Fruit fly (Drosophila melanogaster) whole organism, pupa: ENCODE data around the gene ewg.

Experiments
- CG10348 ChIP-seq: fragments of 200-800 bp; sonication (Bioruptor generic); IDR thresholded peaks from 2 replicates; pipeline ENCODE4 v1.3.6; 2022; ENCODE audit warnings: missing biosample characterization, missing genetic modification characterization
- CG12605 ChIP-seq: fragments of 200-800 bp; sonication (Bioruptor generic); IDR thresholded peaks from 2 replicates; pipeline ENCODE4 v1.3.6; 2022; ENCODE audit warnings: missing biosample characterization, missing genetic modification characterization
- CG13204 ChIP-seq: fragments of 200-800 bp; sonication (Bioruptor generic); optimal IDR thresholded peaks from 2 replicates; lab custom pipeline; 2018; ENCODE audit warnings: missing biosample characterization, mild to moderate bottlenecking, missing genetic modification characterization, moderate library complexity
- CG17806 ChIP-seq: fragments of 200-800 bp; sonication (Bioruptor generic); optimal IDR thresholded peaks from 2 replicates; lab custom pipeline; 2018; ENCODE audit warnings: missing biosample characterization, mild to moderate bottlenecking, missing genetic modification characterization, moderate library complexity
- CG32121 ChIP-seq: fragments of 200-800 bp; sonication (Bioruptor generic); IDR thresholded peaks from 2 replicates; pipeline ENCODE4 v1.3.6; 2022; ENCODE audit warnings: missing biosample characterization, missing genetic modification characterization
- CG4496 ChIP-seq: fragments of 200-800 bp; sonication (Bioruptor generic); IDR thresholded peaks from 3 replicates; pipeline ENCODE4 v1.3.6; 2022; ENCODE audit warnings: missing biosample characterization, missing genetic modification characterization
- CG8159 ChIP-seq: fragments of 200-800 bp; sonication (Bioruptor generic); optimal IDR thresholded peaks from 3 replicates; lab custom pipeline; 2018; ENCODE audit warnings: missing biosample characterization, mild to moderate bottlenecking, missing genetic modification characterization, moderate library complexity
- CG8301 ChIP-seq: fragments of 200-800 bp; sonication (Bioruptor generic); optimal IDR thresholded peaks from 2 replicates; lab custom pipeline; 2018; ENCODE audit warnings: missing biosample characterization, mild to moderate bottlenecking, missing genetic modification characterization
- CG9948 ChIP-seq: fragments of 200-800 bp; sonication (Bioruptor generic); optimal IDR thresholded peaks from 2 replicates; lab custom pipeline; 2018; ENCODE audit warnings: missing biosample characterization, mild to moderate bottlenecking, missing genetic modification characterization, moderate library complexity
- Ets98B ChIP-seq: fragments of 200-800 bp; sonication (Bioruptor generic); IDR thresholded peaks from 2 replicates; pipeline ENCODE4 v1.3.6; 2022; ENCODE audit warnings: missing biosample characterization, missing genetic modification characterization
- Snoo ChIP-seq: fragments of 200-800 bp; sonication (Bioruptor generic); optimal IDR thresholded peaks from 3 replicates; lab custom pipeline; 2017; ENCODE audit warnings: missing biosample characterization, mild to moderate bottlenecking, missing genetic modification characterization, inconsistent platforms

dm6 chrX:245802-246201, 33.7 kb downstream of the ewg start, which contains the start of the genes CG3038 and G9a:
- no peak for TF ChIP-seq CG8301
- no peak for TF ChIP-seq CG17806 (tag; lab: Kevin White, UChicago)
- no peak for TF ChIP-seq CG13204 (GFP tag; lab: Kevin White, UChicago)
- TF ChIP-seq CG8159, result no peak
- no peak for TF ChIP-seq CG4496 (GFP tag; lab: Robert Waterston, UW)
- TF ChIP-seq CG9948, result no peak
- TF ChIP-seq CG32121 (GFP tag; lab: Robert Waterston, UW), result no peak
- TF ChIP-seq Snoo (tag; lab: Kevin White, UChicago), result no peak
- TF ChIP-seq Ets98B (GFP tag; lab: Robert Waterston, UW), result no peak
- TF ChIP-seq CG10348, result no peak
- TF ChIP-seq CG12605 (GFP tag; lab: Robert Waterston, UW), result no peak
